Worm (Caenorhabditis elegans) whole organism, young adult: ENCODE data around the gene sma-3.

Experiments used
- F49E8.2 ChIP-seq: sonication (generic microtip); optimal IDR thresholded peaks from 3 replicates; lab custom pipeline; 2017; ENCODE audit warnings: missing genetic modification characterization, mild to moderate bottlenecking, missing compliant biosample characterization, antibody characterized with exemption, moderate library complexity; ENCODE audit not compliant: insufficient read depth
- dpl-1 ChIP-seq: fragments of 150-350 bp; optimal IDR thresholded peaks from 2 replicates; lab custom pipeline; 2014; ENCODE audit warnings: missing biosample characterization, missing genetic modification reagents, missing genetic modification characterization
- him-1 ChIP-seq: sonication (generic microtip); optimal IDR thresholded peaks from 2 replicates; lab custom pipeline; 2016; ENCODE audit warnings: missing genotype, missing genetic modification reagents, missing genetic modification characterization, missing compliant biosample characterization
- let-607 ChIP-seq, 2 experiments: fragments of 200-800 bp in 1 of 2; sonication (Bioruptor generic) in 1 of 2; sonication (generic microtip) in 1 of 2; optimal IDR thresholded peaks; 2 replicates each; lab custom pipeline; 2016 to 2018; ENCODE audit warnings: mild to moderate bottlenecking in 2 of 2, missing compliant biosample characterization in 2 of 2, missing genetic modification characterization in 2 of 2, moderate library complexity in 2 of 2, missing genotype in 1 of 2
- lsl-1 ChIP-seq: fragments of 200-800 bp; sonication (Bioruptor generic); optimal IDR thresholded peaks from 2 replicates; lab custom pipeline; 2018; ENCODE audit warnings: mild to moderate bottlenecking, missing genetic modification characterization, moderate library complexity, missing compliant biosample characterization
- lsy-27 ChIP-seq: sonication (generic microtip); optimal IDR thresholded peaks from 2 replicates; lab custom pipeline; 2017; ENCODE audit warnings: missing genetic modification characterization, mild to moderate bottlenecking, missing compliant biosample characterization, antibody characterized with exemption, missing genotype, borderline replicate concordance; ENCODE audit not compliant: insufficient read depth
- mel-28 ChIP-seq: sonication (generic microtip); optimal IDR thresholded peaks from 2 replicates; lab custom pipeline; 2016; ENCODE audit warnings: borderline replicate concordance, mild to moderate bottlenecking, missing genetic modification characterization, missing compliant biosample characterization
- nhr-90 ChIP-seq: sonication (generic microtip); optimal IDR thresholded peaks from 2 replicates; lab custom pipeline; 2016; ENCODE audit warnings: missing genotype, mild to moderate bottlenecking, missing genetic modification characterization, missing compliant biosample characterization
- snpc-1.3 ChIP-seq: sonication (generic microtip); optimal IDR thresholded peaks from 2 replicates; lab custom pipeline; 2017; ENCODE audit warnings: missing genetic modification characterization, mild to moderate bottlenecking, missing compliant biosample characterization, antibody characterized with exemption, moderate library complexity, missing genotype, missing genetic modification reagents; ENCODE audit not compliant: insufficient read depth
- somi-1 ChIP-seq: fragments of 200-800 bp; sonication (Bioruptor generic); optimal IDR thresholded peaks from 2 replicates; lab custom pipeline; 2018; ENCODE audit warnings: mild to moderate bottlenecking, missing genetic modification characterization, missing compliant biosample characterization

DNA sequence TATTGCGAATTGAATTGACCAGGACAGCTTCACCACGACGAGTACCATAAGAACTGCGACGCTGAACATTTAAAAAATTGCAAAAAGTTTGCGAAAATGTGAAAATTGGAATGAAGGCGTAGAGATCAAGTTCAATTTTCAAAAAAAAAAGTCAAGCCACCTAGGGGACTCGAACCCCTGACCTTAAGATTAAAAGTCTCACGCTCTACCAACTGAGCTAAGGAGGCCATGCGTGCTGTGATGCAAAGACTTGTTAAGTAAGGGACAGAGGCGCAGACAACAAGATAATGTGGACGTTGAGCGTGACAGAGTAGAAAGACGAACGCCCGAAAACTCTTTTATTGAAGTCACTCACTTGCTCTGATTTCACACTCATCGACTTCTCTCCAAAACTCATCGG, 23.8 kb upstream of the sma-3 start:
- TF ChIP-seq lsl-1 (peak; percentile 39), let-607 (tag; optimal IDR thresholded peaks at IDR 0.05; lab: Kevin White, UChicago) (peak; percentile 6 to 38), snpc-1.3 (tag; lab: Kevin White, UChicago) (peak; percentile 54), somi-1 (GFP tag; lab: Kevin White, UChicago) (peak; percentile 26), dpl-1 (GFP tag; lab: Kevin White, UChicago) (no peak), nhr-90 (tag; lab: Kevin White, UChicago) (peak; percentile 86), him-1 (tag; lab: Kevin White, UChicago) (peak; percentile 43), F49E8.2 (peak; percentile 76), lsy-27 (tag; lab: Kevin White, UChicago) (peak; percentile 64), mel-28 (tag; lab: Kevin White, UChicago) (no peak)
